Fruit fly (Drosophila melanogaster) S2 (cell line): ENCODE data around the gene Gtpx.

Experiments used
- CG8478 ChIP-seq: fragments of >200 bp; optimal IDR thresholded peaks from 2 replicates; lab custom pipeline; 2018
- CTCF ChIP-seq, 2 experiments: fragments of >200 bp; optimal IDR thresholded peaks; 2 replicates each; lab custom pipeline; 2018

DNA sequence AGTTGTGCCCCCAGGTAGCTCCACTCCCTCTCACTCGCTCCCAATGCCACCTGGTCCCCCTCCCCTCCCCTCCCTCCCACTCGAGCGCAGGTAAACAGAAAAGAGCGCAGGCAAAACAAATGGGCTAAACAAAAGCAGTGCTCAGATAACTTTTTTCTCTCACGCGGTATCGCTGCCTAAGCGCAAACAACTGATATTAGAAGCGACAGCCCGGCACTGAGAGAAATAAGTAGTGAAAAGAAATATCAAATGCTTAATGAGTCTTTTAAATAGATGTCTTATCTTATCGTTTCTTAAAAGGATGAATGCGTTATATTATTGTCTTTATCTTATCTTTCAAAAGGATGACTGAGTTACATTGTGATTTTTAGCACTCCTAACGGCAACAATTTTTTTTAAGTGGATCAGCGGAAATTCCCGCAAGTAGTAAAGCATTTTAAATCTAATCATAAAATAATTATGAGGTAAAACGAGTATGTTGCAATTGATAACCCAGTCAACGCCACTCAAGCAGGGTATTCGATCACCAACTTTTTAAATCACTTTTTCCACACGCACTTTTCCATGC, 24.8 kb upstream of the Gtpx start:
- TF ChIP-seq CTCF (optimal IDR thresholded peaks at IDR 0.05; lab: Kevin White, UChicago) (no peak), CG8478 (lab: Kevin White, UChicago) (no peak)
